Worm (Caenorhabditis elegans) whole organism, early embryonic: ENCODE measurements around the gene ZK262.2.

Experiments
- B0310.2 ChIP-seq: sonication (generic microtip); optimal IDR thresholded peaks from 2 replicates; lab custom pipeline; 2016; ENCODE audit warnings: mild to moderate bottlenecking, missing genetic modification characterization, missing compliant biosample characterization
- F13C5.2 ChIP-seq: sonication (generic microtip); optimal IDR thresholded peaks from 2 replicates; lab custom pipeline; 2017; ENCODE audit warnings: mild to moderate bottlenecking, missing genetic modification characterization, inconsistent platforms, missing compliant biosample characterization
- aly-1 ChIP-seq: sonication (generic microtip); optimal IDR thresholded peaks from 2 replicates; lab custom pipeline; 2016; ENCODE audit warnings: missing genetic modification characterization, missing compliant biosample characterization
- ama-1 ChIP-seq: fragments of 150-350 bp; optimal IDR thresholded peaks from 2 replicates; lab custom pipeline; 2014
- ceh-13 ChIP-seq: fragments of 200-800 bp; sonication (Bioruptor generic); optimal IDR thresholded peaks from 2 replicates; lab custom pipeline; 2018; ENCODE audit warnings: mild to moderate bottlenecking, missing genetic modification characterization, missing compliant biosample characterization
- ceh-36 ChIP-seq: sonication (generic microtip); optimal IDR thresholded peaks from 2 replicates; lab custom pipeline; 2016; ENCODE audit warnings: missing genetic modification characterization, inconsistent platforms, missing compliant biosample characterization
- ets-7 ChIP-seq: sonication (generic microtip); optimal IDR thresholded peaks from 2 replicates; lab custom pipeline; 2016; ENCODE audit warnings: missing genotype, missing genetic modification characterization, missing compliant biosample characterization
- flt-1 ChIP-seq: fragments of 200-800 bp; sonication (Bioruptor generic); IDR thresholded peaks from 2 replicates; pipeline ENCODE4 v1.3.6; 2022; ENCODE audit warnings: missing genetic modification characterization, missing compliant biosample characterization
- hmg-4 ChIP-seq: fragments of 200-800 bp; sonication (Bioruptor generic); optimal IDR thresholded peaks from 2 replicates; lab custom pipeline; 2018; ENCODE audit warnings: mild to moderate bottlenecking, missing genetic modification characterization, missing compliant biosample characterization
- pes-1 ChIP-seq: fragments of 200-800 bp; sonication (Bioruptor generic); IDR thresholded peaks from 2 replicates; pipeline ENCODE4 v1.3.6; 2022; ENCODE audit warnings: missing genetic modification reagents, missing genetic modification characterization, missing compliant biosample characterization
- scrt-1 ChIP-seq: fragments of 200-800 bp; sonication (Bioruptor generic); IDR thresholded peaks from 2 replicates; pipeline ENCODE4 v1.3.6; 2022; ENCODE audit warnings: missing genetic modification characterization, missing compliant biosample characterization
- sea-1 ChIP-seq: fragments of 200-800 bp; sonication (Bioruptor generic); conservative IDR thresholded peaks from 2 replicates; pipeline ENCODE4 v1.3.6; 2022; ENCODE audit warnings: missing genetic modification characterization, missing compliant biosample characterization
- tbx-37 ChIP-seq: fragments of 200-800 bp; sonication (Bioruptor generic); conservative IDR thresholded peaks from 2 replicates; pipeline ENCODE4 v1.3.6; 2022; ENCODE audit warnings: missing genetic modification reagents, missing genetic modification characterization, missing compliant biosample characterization

DNA sequence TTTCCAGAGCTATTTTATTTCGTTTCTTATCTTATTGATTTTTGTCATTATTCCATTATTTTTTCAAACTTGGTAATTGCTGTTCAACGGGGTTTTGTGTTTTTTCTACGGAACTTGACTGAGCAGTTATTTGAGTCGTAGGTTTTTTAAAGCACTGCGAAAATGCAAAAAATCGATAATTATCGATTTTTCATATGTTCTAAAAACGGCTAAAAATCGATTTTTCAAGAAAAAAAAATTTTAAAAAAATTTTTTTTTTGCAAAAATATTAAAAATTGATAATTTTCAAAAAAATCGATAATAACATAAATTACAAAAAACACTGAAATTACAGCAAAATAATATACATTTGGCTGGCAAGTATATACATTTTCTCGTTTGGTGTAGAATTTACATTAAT, 37.2 kb downstream of the ZK262.2 start:
- TF ChIP-seq flt-1 (GFP tag; lab: Robert Waterston, UW): no peak
- TF ChIP-seq hmg-4 (GFP tag; lab: Kevin White, UChicago): no peak
- TF ChIP-seq ama-1 (lab: Kevin White, UChicago): no peak
- no peak for TF ChIP-seq tbx-37
- TF ChIP-seq ceh-13 (GFP tag; lab: Kevin White, UChicago): no peak
- TF ChIP-seq F13C5.2 (tag; lab: Kevin White, UChicago): no peak
- TF ChIP-seq B0310.2 (tag; lab: Kevin White, UChicago): no peak
- TF ChIP-seq ets-7 (tag; lab: Kevin White, UChicago): no peak
- TF ChIP-seq aly-1 (tag; lab: Kevin White, UChicago): no peak
- TF ChIP-seq sea-1: no peak
- TF ChIP-seq scrt-1 (GFP tag; lab: Robert Waterston, UW): no peak
- no peak for TF ChIP-seq pes-1 (GFP tag; lab: Robert Waterston, UW)
- no peak for TF ChIP-seq ceh-36 (tag; lab: Kevin White, UChicago)
